Worm (Caenorhabditis elegans) whole organism, L2 larva: ENCODE results near the gene flp-1.

Experiments used
- ZK546.5 ChIP-seq: sonication (generic microtip); optimal IDR thresholded peaks from 2 replicates; lab custom pipeline; 2017; ENCODE audit warnings: missing biosample characterization, missing genetic modification characterization
- aly-2 ChIP-seq: fragments of 150-350 bp; optimal IDR thresholded peaks from 2 replicates; lab custom pipeline; 2014; ENCODE audit warnings: missing biosample characterization, missing genetic modification characterization
- ama-1 ChIP-seq: fragments of 150-350 bp; optimal IDR thresholded peaks from 2 replicates; lab custom pipeline; 2018; ENCODE audit warnings: inconsistent platforms
- blmp-1 ChIP-seq: sonication (generic microtip); optimal IDR thresholded peaks from 2 replicates; lab custom pipeline; 2017; ENCODE audit warnings: missing genetic modification characterization, mild to moderate bottlenecking, missing compliant biosample characterization, antibody characterized with exemption, moderate library complexity; ENCODE audit not compliant: insufficient read depth
- egl-27 ChIP-seq: sonication (generic microtip); optimal IDR thresholded peaks from 3 replicates; lab custom pipeline; 2017; ENCODE audit warnings: missing biosample characterization, missing genetic modification reagents, missing genetic modification characterization
- fos-1 ChIP-seq: fragments of 150-350 bp; optimal IDR thresholded peaks from 2 replicates; lab custom pipeline; 2014; ENCODE audit warnings: missing biosample characterization, missing genetic modification characterization
- mab-5 ChIP-seq: fragments of 150-350 bp; optimal IDR thresholded peaks from 2 replicates; lab custom pipeline; 2014; ENCODE audit warnings: missing biosample characterization, missing genetic modification characterization
- nhr-23 ChIP-seq: fragments of 150-350 bp; optimal IDR thresholded peaks from 2 replicates; lab custom pipeline; 2014; ENCODE audit warnings: missing biosample characterization, missing genetic modification reagents, missing genetic modification characterization
- nhr-237 ChIP-seq: fragments of 150-350 bp; optimal IDR thresholded peaks from 2 replicates; lab custom pipeline; 2014; ENCODE audit warnings: missing biosample characterization, missing genetic modification characterization
- skn-1 ChIP-seq: sonication (generic microtip); optimal IDR thresholded peaks from 2 replicates; lab custom pipeline; 2017; ENCODE audit warnings: missing biosample characterization, missing genetic modification characterization
- snpc-4 ChIP-seq: fragments of 150-350 bp; optimal IDR thresholded peaks from 2 replicates; lab custom pipeline; 2014; ENCODE audit warnings: missing biosample characterization, missing genetic modification characterization
- unc-39 ChIP-seq: fragments of 150-350 bp; optimal IDR thresholded peaks from 2 replicates; lab custom pipeline; 2014; ENCODE audit warnings: missing biosample characterization, missing genetic modification characterization
- ztf-11 ChIP-seq: sonication (generic microtip); optimal IDR thresholded peaks from 2 replicates; lab custom pipeline; 2017; ENCODE audit warnings: missing biosample characterization, missing genetic modification characterization

DNA sequence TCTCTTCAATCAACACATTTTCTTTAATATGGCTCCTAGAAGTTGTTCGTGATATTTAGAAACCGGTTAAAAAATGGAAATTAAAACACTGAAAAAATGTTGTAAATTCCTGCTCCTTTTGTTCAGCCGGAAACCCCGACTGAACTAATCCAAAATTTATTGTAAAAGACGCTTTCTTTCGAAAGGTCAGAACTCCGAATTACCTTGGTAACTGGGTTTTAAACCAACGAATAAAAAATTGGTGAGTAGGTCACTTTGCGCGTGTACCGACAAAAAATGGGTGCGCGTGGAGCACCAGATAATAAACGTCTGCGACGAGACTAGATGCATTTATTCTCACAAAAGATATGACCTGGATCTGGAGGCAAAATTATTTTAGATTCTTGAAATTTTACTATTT lies 13.9 kb upstream of the flp-1 start:
- TF ChIP-seq unc-39 (tag; lab: Kevin White, UChicago), result no peak
- TF ChIP-seq aly-2 (tag; lab: Kevin White, UChicago), result no peak
- TF ChIP-seq fos-1 (tag; lab: Kevin White, UChicago), result no peak
- TF ChIP-seq snpc-4 (tag; lab: Kevin White, UChicago), result no peak
- TF ChIP-seq skn-1 (tag; lab: Kevin White, UChicago), result no peak
- TF ChIP-seq mab-5 (tag; lab: Kevin White, UChicago), result no peak
- no peak for TF ChIP-seq nhr-237 (tag; lab: Kevin White, UChicago)
- TF ChIP-seq ama-1, result no peak
- no peak for TF ChIP-seq blmp-1 (tag; lab: Kevin White, UChicago)
- TF ChIP-seq nhr-23 (tag; lab: Kevin White, UChicago), result no peak
- no peak for TF ChIP-seq ztf-11 (tag; lab: Kevin White, UChicago)
- no peak for TF ChIP-seq egl-27
- no peak for TF ChIP-seq ZK546.5 (tag; lab: Kevin White, UChicago)
